Worm (Caenorhabditis elegans) whole organism, L4/young adult: ENCODE results near the gene nhr-47.

Experiments used
- W03F9.2 ChIP-seq: fragments of 150-350 bp; optimal IDR thresholded peaks from 2 replicates; lab custom pipeline; 2014; ENCODE audit warnings: missing biosample characterization, missing genetic modification characterization
- dao-5 ChIP-seq: sonication (generic microtip); optimal IDR thresholded peaks from 2 replicates; lab custom pipeline; 2016; ENCODE audit warnings: missing genotype, missing genetic modification characterization, moderate library complexity, missing compliant biosample characterization
- him-1 ChIP-seq: sonication (generic microtip); optimal IDR thresholded peaks from 2 replicates; lab custom pipeline; 2016; ENCODE audit warnings: missing genotype, missing genetic modification reagents, missing genetic modification characterization, missing compliant biosample characterization

nhr-47 gene

DNA sequence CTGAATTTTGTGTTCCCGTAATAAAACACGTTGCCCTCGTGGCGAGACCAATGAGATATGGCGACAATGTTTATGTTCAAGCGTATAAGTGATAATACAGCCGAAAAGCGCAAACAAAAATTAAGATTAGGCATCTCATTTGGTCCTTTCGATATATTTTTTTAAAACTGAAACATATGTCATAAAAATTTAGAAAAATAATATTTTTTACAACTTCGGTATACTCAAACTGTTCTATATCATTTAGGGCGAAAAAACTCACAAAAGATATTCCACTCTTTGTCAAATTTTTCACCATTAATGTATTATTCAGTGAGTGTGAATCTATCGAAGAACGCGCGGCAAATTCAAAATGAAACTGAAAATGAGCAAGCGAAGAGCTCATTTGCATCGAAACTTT is 33.4 kb downstream of the nhr-47 start, which contains the start of gene cft-1:
TSS of gene cft-1 (plus strand) at position 301 of the 400 bp plus-strand sequence.
- TF ChIP-seq him-1 (tag; lab: Kevin White, UChicago) (no peak), dao-5 (tag; lab: Kevin White, UChicago) (no peak), W03F9.2 (tag; lab: Kevin White, UChicago) (no peak)

DNA sequence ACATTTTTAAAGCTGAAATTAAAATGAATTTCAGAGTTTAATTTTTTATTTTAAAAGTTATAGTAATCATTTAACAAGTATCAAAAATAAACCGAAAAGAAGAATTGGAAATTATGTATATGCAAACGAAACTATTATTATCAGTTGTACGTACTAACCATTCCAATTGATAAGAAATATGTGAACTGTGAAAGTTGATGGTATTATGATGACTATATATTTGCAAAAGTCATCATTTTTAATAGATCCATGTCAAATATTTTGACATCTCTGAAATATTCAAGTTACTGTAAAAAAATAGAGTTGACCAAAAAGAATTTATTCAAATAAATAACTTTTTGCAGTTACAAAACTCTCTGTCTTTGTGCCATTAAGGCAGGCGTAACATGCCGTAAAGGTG is 43.0 kb downstream of the nhr-47 start, which contains the start of gene ugt-48:
TSS of gene ugt-48 (minus strand) at position 12 of the 400 bp plus-strand sequence.
- TF ChIP-seq him-1 (tag; lab: Kevin White, UChicago) (no peak), dao-5 (tag; lab: Kevin White, UChicago) (no peak), W03F9.2 (tag; lab: Kevin White, UChicago) (no peak)

DNA sequence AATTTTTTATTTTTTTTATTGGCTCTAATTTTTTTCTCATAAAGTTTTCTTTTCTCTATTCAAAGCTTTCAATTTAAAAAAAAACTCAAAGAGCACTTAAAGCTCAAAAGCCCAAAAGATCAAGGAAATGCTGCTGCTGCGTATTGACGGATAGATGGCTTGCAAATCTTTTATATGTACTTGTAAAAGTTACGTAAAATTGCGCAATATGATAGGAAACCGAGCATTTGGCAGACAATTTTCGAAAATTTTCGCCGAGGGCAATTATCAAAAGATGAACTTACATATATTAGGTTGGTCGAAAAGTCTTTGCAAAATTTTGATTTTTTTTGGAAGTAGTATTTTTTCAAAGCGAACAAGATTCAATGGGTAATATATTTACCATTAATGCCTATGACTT is 43.4 kb downstream of the nhr-47 start:
- no peak for TF ChIP-seq W03F9.2 (tag; lab: Kevin White, UChicago)
- no peak for TF ChIP-seq dao-5 (tag; lab: Kevin White, UChicago)
- no peak for TF ChIP-seq him-1 (tag; lab: Kevin White, UChicago)

DNA sequence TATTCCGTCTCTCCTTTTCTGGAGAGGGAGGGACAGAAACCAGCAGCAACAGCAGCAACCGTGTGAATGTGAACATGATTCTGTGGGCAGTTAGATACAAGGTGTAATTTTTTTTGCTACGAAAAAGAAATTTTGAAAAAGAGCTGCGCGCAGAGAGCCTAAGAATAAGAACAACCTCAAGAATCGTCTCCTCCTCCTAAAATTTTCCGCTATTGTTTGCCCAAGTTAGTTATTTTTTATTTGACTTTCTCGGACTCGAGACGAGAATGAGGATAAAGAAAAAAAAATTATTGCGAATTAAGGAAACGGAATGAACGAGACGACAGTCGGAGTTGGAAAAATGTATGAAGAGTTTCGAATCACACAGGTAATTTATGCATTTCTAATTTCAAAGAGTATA is 53.5 kb downstream of the nhr-47 start, which contains the start of gene glb-5:
TSS of gene glb-5 (plus strand) at position 301 of the 400 bp plus-strand sequence.
- TF ChIP-seq W03F9.2 (tag; lab: Kevin White, UChicago): no peak
- no peak for TF ChIP-seq dao-5 (tag; lab: Kevin White, UChicago)
- TF ChIP-seq him-1 (tag; lab: Kevin White, UChicago): no peak
